Fruit fly (Drosophila melanogaster): ENCODE measurements around the gene CG13445.

CG13445 gene

DNA sequence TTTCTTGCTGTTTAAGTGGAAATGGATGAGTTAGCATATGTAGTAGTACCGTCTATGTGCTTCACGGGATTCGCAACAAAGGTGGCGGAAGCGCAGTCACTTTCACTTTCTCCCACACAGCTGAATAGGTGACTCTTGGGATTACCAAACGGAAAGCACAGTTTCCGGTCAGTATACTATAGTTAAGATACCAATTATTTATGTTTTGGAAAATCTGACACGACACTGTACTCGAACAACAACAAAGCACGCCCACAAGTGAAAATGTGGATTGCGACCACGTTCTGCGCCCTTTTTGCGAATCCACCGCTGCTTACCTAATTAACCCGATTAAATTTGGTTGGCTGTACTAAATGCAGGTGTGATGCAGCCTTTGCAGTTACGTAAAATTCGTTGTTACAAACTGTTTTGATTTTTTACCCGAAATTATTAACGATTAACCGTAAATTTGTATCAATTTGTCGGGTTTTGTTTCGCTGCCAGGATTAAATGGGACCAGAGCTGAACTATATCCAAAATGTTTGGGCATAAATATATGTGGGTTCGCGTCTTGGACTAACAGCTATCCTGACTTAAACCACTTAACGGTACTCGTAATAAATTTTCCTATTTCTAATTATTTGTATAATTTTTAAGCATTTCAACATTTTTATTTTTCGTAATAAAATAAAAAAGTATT is 25.7 kb downstream of the CG13445 start, which contains the start of gene CG18081:
TSS of gene CG18081 (minus strand) at position 512 of the 679 bp plus-strand sequence.
- TF ChIP-seq CG2875 (GFP tag; optimal IDR thresholded peaks at IDR 0.05) (no peak), fru (optimal IDR thresholded peaks at IDR 0.05) (no peak), Max (GFP tag; optimal IDR thresholded peaks at IDR 0.05) (no peak), Oli (tag; optimal IDR thresholded peaks at IDR 0.05) (no peak), cwo (GFP tag; optimal IDR thresholded peaks at IDR 0.05) (no peak), da (GFP tag; optimal IDR thresholded peaks at IDR 0.05) (no peak), CG13287 (GFP tag; IDR thresholded peaks at IDR 0.05; ENCODE audit: partially characterized antibody) (peak; percentile 14; the same call in 1 of the 2 replicates), CG3847 (GFP tag; IDR thresholded peaks at IDR 0.05) (0 out of 2 replicates have a peak, but pooled peaks have one; percentile 4), cg (GFP tag; optimal IDR thresholded peaks at IDR 0.05) (no peak), CG7786 (GFP tag; optimal IDR thresholded peaks at IDR 0.05) (no peak), grau (tag; optimal IDR thresholded peaks at IDR 0.05) (peak; percentile 27), CG17829 (tag; optimal IDR thresholded peaks at IDR 0.05) (peak; percentile 20), CG8290 (GFP tag; optimal IDR thresholded peaks at IDR 0.05) (no peak), CG8290 (tag; optimal IDR thresholded peaks at IDR 0.05) (peak in 1 of 2 experiments; percentile 62), Mad (GFP tag; optimal IDR thresholded peaks at IDR 0.05) (no peak), CG8924 (tag; optimal IDR thresholded peaks at IDR 0.05) (peak; percentile 15), sd (tag; optimal IDR thresholded peaks at IDR 0.05) (no peak), onecut (GFP tag; IDR thresholded peaks at IDR 0.05) (no peak), ham (GFP tag; IDR thresholded peaks at IDR 0.05) (no peak), CG34224 (GFP tag; IDR thresholded peaks at IDR 0.05; ENCODE audit: partially characterized antibody) (0 out of 3 replicates have a peak, but pooled peaks have one; percentile 32), eyg (GFP tag; optimal IDR thresholded peaks at IDR 0.05) (no peak), dimm (GFP tag; IDR thresholded peaks at IDR 0.05) (no peak), Ada2b (GFP tag; IDR thresholded peaks at IDR 0.05) (no peak), HmgZ (tag; optimal IDR thresholded peaks at IDR 0.05) (peak; percentile 60), Lpt (GFP tag; optimal IDR thresholded peaks at IDR 0.05) (no peak), dm (GFP tag; optimal IDR thresholded peaks at IDR 0.05) (peak; percentile 15), CG17361 (GFP tag; IDR thresholded peaks at IDR 0.05) (0 out of 3 replicates have a peak, but pooled peaks have one; percentile 16), fd3F (GFP tag; optimal IDR thresholded peaks at IDR 0.05) (no peak), CG8089 (GFP tag; optimal IDR thresholded peaks at IDR 0.05) (peak; percentile 100), CG12659 (GFP tag; optimal IDR thresholded peaks at IDR 0.05) (peak; percentile 42), exex (tag; optimal IDR thresholded peaks at IDR 0.05) (peak; percentile 6), Pdp1 (GFP tag; optimal IDR thresholded peaks at IDR 0.05) (peak in 1 of 2 experiments; percentile 73), Abd-B (GFP tag; optimal IDR thresholded peaks at IDR 0.05) (peak; percentile 76), stwl (tag; optimal IDR thresholded peaks at IDR 0.05) (peak; percentile 89), trem (tag; optimal IDR thresholded peaks at IDR 0.05) (peak; percentile 52), unc-4 (GFP tag; IDR thresholded peaks at IDR 0.05; ENCODE audit: partially characterized antibody) (no peak), CG12155 (GFP tag; optimal IDR thresholded peaks at IDR 0.05) (no peak), CG3065 (GFP tag; optimal IDR thresholded peaks at IDR 0.05) (no peak), CG9215 (GFP tag; IDR thresholded peaks at IDR 0.05) (no peak), Myb (GFP tag; optimal IDR thresholded peaks at IDR 0.05) (peak; percentile 85), CG11504 (tag; optimal IDR thresholded peaks at IDR 0.05) (peak; percentile 35), Dfd (GFP tag; optimal IDR thresholded peaks at IDR 0.05) (no peak), HLH4C (GFP tag; IDR thresholded peaks at IDR 0.05; ENCODE audit: partially characterized antibody) (no peak), gro (GFP tag; optimal IDR thresholded peaks at IDR 0.05) (peak; percentile 58), Nf-YC (tag; optimal IDR thresholded peaks at IDR 0.05) (no peak), CG13624 (GFP tag; optimal IDR thresholded peaks at IDR 0.05) (no peak), CG12391 (tag; optimal IDR thresholded peaks at IDR 0.05) (peak; percentile 2), nerfin-2 (GFP tag; IDR thresholded peaks at IDR 0.05; ENCODE audit: partially characterized antibody) (no peak), ranshi (GFP tag; IDR thresholded peaks at IDR 0.05) (no peak), MBD-R2 (GFP tag; IDR thresholded peaks at IDR 0.05) (peak; percentile 42)
